Fruit fly (Drosophila melanogaster) whole organism, pupa: ENCODE data around the gene melt.
A peak's percentile ranks its signal among the peaks of the same experiment; 100 is the strongest.

Experiments used
- CG10348 ChIP-seq: fragments of 200-800 bp; sonication (Bioruptor generic); IDR thresholded peaks from 2 replicates; pipeline ENCODE4 v1.3.6; 2022; ENCODE audit warnings: missing biosample characterization, missing genetic modification characterization
- CG13204 ChIP-seq: fragments of 200-800 bp; sonication (Bioruptor generic); optimal IDR thresholded peaks from 2 replicates; lab custom pipeline; 2018; ENCODE audit warnings: missing biosample characterization, mild to moderate bottlenecking, missing genetic modification characterization, moderate library complexity
- CG15710 ChIP-seq: fragments of 200-800 bp; sonication (Bioruptor generic); optimal IDR thresholded peaks from 2 replicates; lab custom pipeline; 2018; ENCODE audit warnings: missing biosample characterization, mild to moderate bottlenecking, missing genetic modification characterization, moderate library complexity
- CG17806 ChIP-seq: fragments of 200-800 bp; sonication (Bioruptor generic); optimal IDR thresholded peaks from 2 replicates; lab custom pipeline; 2018; ENCODE audit warnings: missing biosample characterization, mild to moderate bottlenecking, missing genetic modification characterization, moderate library complexity
- CG34367 ChIP-seq: fragments of 200-800 bp; sonication (Bioruptor generic); optimal IDR thresholded peaks from 2 replicates; lab custom pipeline; 2018; ENCODE audit warnings: missing biosample characterization, mild to moderate bottlenecking, missing genetic modification characterization
- CG4496 ChIP-seq: fragments of 200-800 bp; sonication (Bioruptor generic); IDR thresholded peaks from 3 replicates; pipeline ENCODE4 v1.3.6; 2022; ENCODE audit warnings: missing biosample characterization, missing genetic modification characterization
- CG8301 ChIP-seq: fragments of 200-800 bp; sonication (Bioruptor generic); optimal IDR thresholded peaks from 2 replicates; lab custom pipeline; 2018; ENCODE audit warnings: missing biosample characterization, mild to moderate bottlenecking, missing genetic modification characterization
- D1 ChIP-seq: fragments of 200-800 bp; sonication (Bioruptor generic); optimal IDR thresholded peaks from 2 replicates; lab custom pipeline; 2018; ENCODE audit warnings: missing biosample characterization, mild to moderate bottlenecking, missing genetic modification characterization, moderate library complexity
- Ets98B ChIP-seq: fragments of 200-800 bp; sonication (Bioruptor generic); IDR thresholded peaks from 2 replicates; pipeline ENCODE4 v1.3.6; 2022; ENCODE audit warnings: missing biosample characterization, missing genetic modification characterization
- Pif1A ChIP-seq: fragments of 200-800 bp; sonication (Bioruptor generic); optimal IDR thresholded peaks from 3 replicates; lab custom pipeline; 2016; ENCODE audit warnings: missing biosample characterization, missing genetic modification characterization
- Pif1B ChIP-seq: fragments of 200-800 bp; sonication (Bioruptor generic); optimal IDR thresholded peaks from 3 replicates; lab custom pipeline; 2016; ENCODE audit warnings: missing biosample characterization, missing genetic modification characterization
- Snoo ChIP-seq: fragments of 200-800 bp; sonication (Bioruptor generic); optimal IDR thresholded peaks from 3 replicates; lab custom pipeline; 2017; ENCODE audit warnings: missing biosample characterization, mild to moderate bottlenecking, missing genetic modification characterization, inconsistent platforms
- fd96Ca ChIP-seq: fragments of 200-800 bp; sonication (Bioruptor generic); IDR thresholded peaks from 3 replicates; pipeline ENCODE4 v1.3.6; 2022; ENCODE audit warnings: missing biosample characterization, missing genetic modification characterization
- rn ChIP-seq: fragments of 200-800 bp; sonication (Bioruptor generic); IDR thresholded peaks from 2 replicates; pipeline ENCODE4 v1.3.6; 2022; ENCODE audit warnings: missing biosample characterization, missing genetic modification characterization

- peak; percentile 63 for TF ChIP-seq CG34367 (tag; lab: Kevin White, UChicago)
- TF ChIP-seq fd96Ca = no peak
- peak; percentile 80 for TF ChIP-seq CG15710
- TF ChIP-seq rn (GFP tag; lab: Robert Waterston, UW) = no peak
- peak; percentile 82 for TF ChIP-seq Pif1A (GFP tag; lab: Kevin White, UChicago)
- TF ChIP-seq Pif1B (GFP tag; lab: Kevin White, UChicago) = peak; percentile 57
- TF ChIP-seq Ets98B (GFP tag; lab: Robert Waterston, UW) = peak; percentile 39
- TF ChIP-seq CG10348 (GFP tag; lab: Robert Waterston, UW) = no peak
- peak; percentile 46 for TF ChIP-seq CG13204
- peak; percentile 58; the same call in 2 of the 3 replicates for TF ChIP-seq CG4496 (GFP tag; lab: Robert Waterston, UW)
- TF ChIP-seq CG17806 = peak; percentile 82
- peak; percentile 76 for TF ChIP-seq CG8301 (tag; lab: Kevin White, UChicago)
- peak; percentile 46 for TF ChIP-seq Snoo (tag; lab: Kevin White, UChicago)
- TF ChIP-seq D1 = peak; percentile 39
These were observed 19.3 kb downstream of the melt start for dm6 chr3L:7153634-7154033.
